Worm (Caenorhabditis elegans) whole organism, L4 larva: ENCODE results near the gene msh-5.

ENCODE experiments used
- D1046.2 ChIP-seq: fragments of 200-800 bp; sonication (Bioruptor generic); IDR thresholded peaks from 2 replicates; pipeline ENCODE4 v1.3.6; 2022; ENCODE audit warnings: missing genetic modification characterization, missing compliant biosample characterization
- daf-19 ChIP-seq: fragments of 200-800 bp; sonication (Bioruptor generic); conservative IDR thresholded peaks from 2 replicates; pipeline ENCODE4 v1.3.6; 2022; ENCODE audit warnings: missing genetic modification characterization, missing compliant biosample characterization
- gei-8 ChIP-seq: fragments of 200-800 bp; sonication (Bioruptor generic); optimal IDR thresholded peaks from 2 replicates; lab custom pipeline; 2018; ENCODE audit warnings: mild to moderate bottlenecking, missing genetic modification characterization, missing compliant biosample characterization
- nhr-237 ChIP-seq: sonication (generic microtip); optimal IDR thresholded peaks from 2 replicates; lab custom pipeline; 2017; ENCODE audit warnings: missing biosample characterization, missing genetic modification characterization
- saeg-2 ChIP-seq: fragments of 200-800 bp; sonication (Bioruptor generic); IDR thresholded peaks from 2 replicates; pipeline ENCODE4 v1.3.6; 2022; ENCODE audit warnings: missing genetic modification reagents, missing genetic modification characterization, missing compliant biosample characterization
- zfp-3 ChIP-seq: fragments of 200-800 bp; sonication (Bioruptor generic); conservative IDR thresholded peaks from 2 replicates; pipeline ENCODE4 v1.3.6; 2022; ENCODE audit warnings: missing genetic modification reagents, missing genetic modification characterization, missing compliant biosample characterization

DNA sequence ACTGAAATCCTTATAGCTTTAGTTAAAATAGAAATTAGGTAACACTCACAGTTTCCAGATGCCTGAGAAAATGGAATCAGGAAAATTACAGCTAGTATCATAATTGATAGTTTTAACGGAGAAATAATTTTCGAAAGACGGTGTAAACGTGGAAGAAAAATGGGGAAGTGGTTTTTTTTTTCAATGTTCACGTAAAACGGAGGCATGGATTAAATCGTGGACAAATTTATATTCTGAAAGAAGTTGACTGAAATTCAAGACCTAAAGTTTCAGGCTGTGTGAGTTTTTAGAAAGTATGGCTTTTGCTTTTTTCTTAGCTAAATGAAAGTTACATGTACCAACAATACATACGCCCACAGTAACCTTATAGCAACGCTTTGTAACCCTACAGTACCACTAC is 12.8 kb upstream of the msh-5 start, which contains the start of gene spe-43:
- TF ChIP-seq daf-19 (GFP tag; lab: Robert Waterston, UW) (no peak), saeg-2 (GFP tag; lab: Robert Waterston, UW) (no peak), gei-8 (GFP tag; lab: Kevin White, UChicago) (no peak), zfp-3 (GFP tag; lab: Robert Waterston, UW) (no peak), D1046.2 (GFP tag; lab: Robert Waterston, UW) (no peak), nhr-237 (no peak)
